Worm (Caenorhabditis elegans): ENCODE data around the gene F59A6.2.

DNA sequence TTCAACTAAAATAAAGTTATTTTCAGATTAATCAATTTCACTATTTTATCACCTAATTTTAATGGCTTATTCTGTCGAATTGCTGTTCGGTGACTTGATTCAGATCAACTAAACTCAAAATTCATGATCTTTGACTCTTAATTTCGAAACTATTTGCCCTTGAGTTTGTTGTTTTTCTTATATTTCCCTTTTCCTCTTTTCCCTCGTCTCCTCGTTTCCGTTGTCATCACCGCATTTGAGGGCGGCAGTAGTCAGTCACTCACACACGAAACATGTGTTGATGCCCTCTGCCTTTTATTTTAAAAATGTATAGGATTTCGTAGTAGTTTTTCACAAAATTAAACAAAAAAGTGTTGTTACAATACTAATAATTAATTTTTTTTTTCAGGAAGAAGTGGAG is 19.6 kb upstream of the F59A6.2 start, which contains the start of gene rnh-1.0:
- TF ChIP-seq unc-62 (GFP tag; optimal IDR thresholded peaks at IDR 0.05) (no peak), mab-5 (tag; optimal IDR thresholded peaks at IDR 0.05) (no peak), nhr-129 (tag; optimal IDR thresholded peaks at IDR 0.05) (peak; percentile 31)
